Fruit fly (Drosophila melanogaster) whole organism, adult: ENCODE data around the gene bap.

Experiments
- CG12768 ChIP-seq: fragments of 200-800 bp; sonication (Bioruptor generic); optimal IDR thresholded peaks from 2 replicates; lab custom pipeline; 2017; ENCODE audit warnings: missing biosample characterization, missing genetic modification characterization, mild to moderate bottlenecking, moderate library complexity, missing genetic modification reagents
- CG1620 ChIP-seq: fragments of 200-800 bp; sonication (Bioruptor generic); optimal IDR thresholded peaks from 2 replicates; lab custom pipeline; 2016; ENCODE audit warnings: missing biosample characterization, missing genetic modification characterization
- CG33017 ChIP-seq: fragments of 200-800 bp; sonication (Bioruptor generic); optimal IDR thresholded peaks from 2 replicates; lab custom pipeline; 2018; ENCODE audit warnings: missing biosample characterization, mild to moderate bottlenecking, missing genetic modification characterization, moderate library complexity
- CG7045 ChIP-seq: fragments of 200-800 bp; sonication (Bioruptor generic); optimal IDR thresholded peaks from 2 replicates; lab custom pipeline; 2017; ENCODE audit warnings: missing biosample characterization, mild to moderate bottlenecking, missing genetic modification characterization
- CG7101 ChIP-seq: fragments of 200-800 bp; sonication (Bioruptor generic); optimal IDR thresholded peaks from 2 replicates; lab custom pipeline; 2018; ENCODE audit warnings: missing biosample characterization, mild to moderate bottlenecking, missing genetic modification characterization, moderate library complexity
- bab1 ChIP-seq: fragments of 200-800 bp; sonication (Bioruptor generic); optimal IDR thresholded peaks from 3 replicates; lab custom pipeline; 2019; ENCODE audit warnings: missing biosample characterization, mild to moderate bottlenecking, missing genetic modification characterization, moderate library complexity
- kay ChIP-seq: fragments of 200-800 bp; sonication (Bioruptor generic); peaks from one replicate; lab custom pipeline; 2016; ENCODE audit warnings: missing biosample characterization, missing genetic modification characterization, borderline replicate concordance
- ovo ChIP-seq: fragments of 200-800 bp; sonication (Bioruptor generic); optimal IDR thresholded peaks from 2 replicates; lab custom pipeline; 2016; ENCODE audit warnings: missing biosample characterization, missing genetic modification characterization
- pad ChIP-seq: fragments of 200-800 bp; sonication (Bioruptor generic); optimal IDR thresholded peaks from 3 replicates; lab custom pipeline; 2017; ENCODE audit warnings: missing biosample characterization, missing genetic modification characterization, mild to moderate bottlenecking, moderate library complexity, missing genetic modification reagents
- tj ChIP-seq: fragments of 200-800 bp; sonication (Bioruptor generic); optimal IDR thresholded peaks from 3 replicates; lab custom pipeline; 2017; ENCODE audit warnings: missing biosample characterization, mild to moderate bottlenecking, missing genetic modification characterization, moderate library complexity

DNA sequence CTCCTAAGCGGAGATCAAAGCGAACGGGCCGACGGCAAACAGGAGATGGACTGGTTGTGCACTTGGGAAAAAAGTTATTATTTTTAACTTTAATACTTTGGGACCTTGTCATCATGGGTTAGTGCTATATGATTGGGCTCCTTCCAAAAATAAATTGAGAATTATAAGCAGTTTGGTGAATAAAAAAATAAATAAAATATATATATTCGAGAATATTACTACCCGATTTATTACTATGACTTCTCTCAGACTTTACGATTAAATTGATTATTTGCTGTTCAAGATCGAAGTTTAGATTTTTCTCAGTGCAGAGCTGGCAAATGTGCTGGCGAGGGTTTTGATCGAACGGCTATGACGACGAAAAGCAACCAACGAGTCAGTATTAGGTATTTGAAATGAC is 31.3 kb downstream of the bap start:
- TF ChIP-seq CG7045 (GFP tag; lab: Kevin White, UChicago) (no peak), tj (GFP tag; lab: Kevin White, UChicago) (no peak), ovo (no peak), CG33017 (no peak), pad (GFP tag; lab: Kevin White, UChicago) (no peak), CG12768 (no peak), CG7101 (tag; lab: Kevin White, UChicago) (no peak), kay (no peak), CG1620 (GFP tag; lab: Kevin White, UChicago) (no peak), bab1 (GFP tag; lab: Kevin White, UChicago) (no peak)
